Worm (Caenorhabditis elegans): ENCODE data around the gene T13F3.4.
A peak's percentile ranks its signal among the peaks of the same experiment; 100 is the strongest.

Gene T13F3.4

ce11 chrV:16266514-16266913 is at the start of gene T13F3.4:
Gene T13F3.4 (minus strand): TSS chrV:16266614.
- TF ChIP-seq nhr-43 (tag; optimal IDR thresholded peaks at IDR 0.05; ENCODE audit: poor library complexity, severe bottlenecking) (no peak), ztf-11 (tag; optimal IDR thresholded peaks at IDR 0.05) (no peak), pqm-1 (tag; optimal IDR thresholded peaks at IDR 0.05) (no peak), nfya-1 (tag; optimal IDR thresholded peaks at IDR 0.05; ENCODE audit: insufficient read depth) (no peak), fkh-2 (tag; optimal IDR thresholded peaks at IDR 0.05) (no peak), mdl-1 (tag; optimal IDR thresholded peaks at IDR 0.05) (no peak), ceh-9 (tag; optimal IDR thresholded peaks at IDR 0.05) (no peak), unc-39 (tag; optimal IDR thresholded peaks at IDR 0.05) (no peak), nhr-28 (tag; optimal IDR thresholded peaks at IDR 0.05) (no peak), nhr-25 (tag; optimal IDR thresholded peaks at IDR 0.05) (no peak), daf-12 (tag; optimal IDR thresholded peaks at IDR 0.05) (no peak), ztf-4 (tag; optimal IDR thresholded peaks at IDR 0.05) (no peak), lin-15B (tag; optimal IDR thresholded peaks at IDR 0.05) (no peak), snpc-4 (tag; optimal IDR thresholded peaks at IDR 0.05) (no peak), tbx-2 (tag; optimal IDR thresholded peaks at IDR 0.05) (no peak)

- TF ChIP-seq mml-1 (tag; optimal IDR thresholded peaks at IDR 0.05) (no peak), nhr-28 (tag; optimal IDR thresholded peaks at IDR 0.05) (no peak), ceh-28 (tag; optimal IDR thresholded peaks at IDR 0.05) (no peak), ztf-11 (tag; optimal IDR thresholded peaks at IDR 0.05) (no peak)
Observed at ce11 chrV:16315004-16315403, 48.6 kb upstream of the T13F3.4 start, which contains the start of gene str-214. Gene str-214 (plus strand): TSS chrV:16315304.

ce11 chrV:16309523-16309922 is 43.1 kb upstream of the T13F3.4 start, which contains the start of gene oac-7:
Gene oac-7 (plus strand): TSS chrV:16309805.
- TF ChIP-seq elt-2 (tag; optimal IDR thresholded peaks at IDR 0.05) (peak; percentile 15), nhr-12 (tag; optimal IDR thresholded peaks at IDR 0.05) (no peak), mml-1 (tag; optimal IDR thresholded peaks at IDR 0.05) (no peak), egl-5 (tag; optimal IDR thresholded peaks at IDR 0.05) (no peak), ztf-11 (tag; optimal IDR thresholded peaks at IDR 0.05) (no peak)

- TF ChIP-seq ceh-82 (tag; optimal IDR thresholded peaks at IDR 0.05), result no peak
- no peak for TF ChIP-seq unc-39 (tag; optimal IDR thresholded peaks at IDR 0.05)
- TF ChIP-seq eor-1 (tag; optimal IDR thresholded peaks at IDR 0.05), result no peak
Observed at ce11 chrV:16308343-16308742, 41.9 kb upstream of the T13F3.4 start.

- TF ChIP-seq nhr-12 (tag; optimal IDR thresholded peaks at IDR 0.05), result no peak
- no peak for TF ChIP-seq jun-1 (tag; optimal IDR thresholded peaks at IDR 0.05)
- TF ChIP-seq nhr-76 (tag; optimal IDR thresholded peaks at IDR 0.05), result no peak
- no peak for TF ChIP-seq elt-1 (tag; optimal IDR thresholded peaks at IDR 0.05)
- no peak for TF ChIP-seq ceh-28 (tag; optimal IDR thresholded peaks at IDR 0.05)
- TF ChIP-seq ceh-9 (tag; optimal IDR thresholded peaks at IDR 0.05), result no peak
- TF ChIP-seq nfya-1 (tag; optimal IDR thresholded peaks at IDR 0.05; ENCODE audit: insufficient read depth), result no peak
- no peak for TF ChIP-seq nhr-23 (tag; optimal IDR thresholded peaks at IDR 0.05)
- TF ChIP-seq unc-39 (tag; optimal IDR thresholded peaks at IDR 0.05), result no peak
- no peak for TF ChIP-seq fkh-10 (GFP tag; optimal IDR thresholded peaks at IDR 0.05)
- TF ChIP-seq egl-27 (tag; optimal IDR thresholded peaks at IDR 0.05), result no peak
- TF ChIP-seq nhr-43 (tag; optimal IDR thresholded peaks at IDR 0.05; ENCODE audit: poor library complexity, severe bottlenecking), result no peak
- TF ChIP-seq nhr-28 (tag; optimal IDR thresholded peaks at IDR 0.05), result no peak
- no peak for TF ChIP-seq eor-1 (tag; optimal IDR thresholded peaks at IDR 0.05)
- TF ChIP-seq skn-1 (tag; optimal IDR thresholded peaks at IDR 0.05), result no peak
- TF ChIP-seq ztf-11 (tag; optimal IDR thresholded peaks at IDR 0.05), result no peak
Observed at ce11 chrV:16307253-16307652, 40.8 kb upstream of the T13F3.4 start, which contains the start of gene srxa-7. Gene srxa-7 (plus strand): TSS chrV:16307553.

- peak; percentile 58 for TF ChIP-seq elt-2 (tag; optimal IDR thresholded peaks at IDR 0.05)
- no peak for TF ChIP-seq lin-39 (tag; optimal IDR thresholded peaks at IDR 0.05)
- no peak for TF ChIP-seq aly-2 (tag; optimal IDR thresholded peaks at IDR 0.05)
- no peak for TF ChIP-seq zag-1 (tag; optimal IDR thresholded peaks at IDR 0.05)
- TF ChIP-seq pqm-1 (tag; optimal IDR thresholded peaks at IDR 0.05), result peak; percentile 60
- TF ChIP-seq fos-1 (tag; optimal IDR thresholded peaks at IDR 0.05), result no peak
Observed at ce11 chrV:16302439-16302838, 36.0 kb upstream of the T13F3.4 start, which contains the start of the genes C31A11.13 and oac-6. Gene C31A11.13 (minus strand): TSS chrV:16302551. Gene oac-6 (plus strand): TSS chrV:16302717.

Data from whole organism, L3 larva.